Fruit fly (Drosophila melanogaster) whole organism, pupa: ENCODE results near the gene CG42728.

Experiments used
- CG10348 ChIP-seq: fragments of 200-800 bp; sonication (Bioruptor generic); IDR thresholded peaks from 2 replicates; pipeline ENCODE4 v1.3.6; 2022; ENCODE audit warnings: missing biosample characterization, missing genetic modification characterization
- CG12605 ChIP-seq: fragments of 200-800 bp; sonication (Bioruptor generic); IDR thresholded peaks from 2 replicates; pipeline ENCODE4 v1.3.6; 2022; ENCODE audit warnings: missing biosample characterization, missing genetic modification characterization
- CG13204 ChIP-seq: fragments of 200-800 bp; sonication (Bioruptor generic); optimal IDR thresholded peaks from 2 replicates; lab custom pipeline; 2018; ENCODE audit warnings: missing biosample characterization, mild to moderate bottlenecking, missing genetic modification characterization, moderate library complexity
- CG14655 ChIP-seq: fragments of 200-800 bp; sonication (Bioruptor generic); optimal IDR thresholded peaks from 3 replicates; lab custom pipeline; 2017; ENCODE audit warnings: mild to moderate bottlenecking, missing biosample characterization, missing genetic modification reagents, missing genetic modification characterization
- CG15710 ChIP-seq: fragments of 200-800 bp; sonication (Bioruptor generic); optimal IDR thresholded peaks from 2 replicates; lab custom pipeline; 2018; ENCODE audit warnings: missing biosample characterization, mild to moderate bottlenecking, missing genetic modification characterization, moderate library complexity
- CG17806 ChIP-seq: fragments of 200-800 bp; sonication (Bioruptor generic); optimal IDR thresholded peaks from 2 replicates; lab custom pipeline; 2018; ENCODE audit warnings: missing biosample characterization, mild to moderate bottlenecking, missing genetic modification characterization, moderate library complexity
- CG32121 ChIP-seq: fragments of 200-800 bp; sonication (Bioruptor generic); IDR thresholded peaks from 2 replicates; pipeline ENCODE4 v1.3.6; 2022; ENCODE audit warnings: missing biosample characterization, missing genetic modification characterization
- CG34367 ChIP-seq: fragments of 200-800 bp; sonication (Bioruptor generic); optimal IDR thresholded peaks from 2 replicates; lab custom pipeline; 2018; ENCODE audit warnings: missing biosample characterization, mild to moderate bottlenecking, missing genetic modification characterization
- CG4496 ChIP-seq: fragments of 200-800 bp; sonication (Bioruptor generic); IDR thresholded peaks from 3 replicates; pipeline ENCODE4 v1.3.6; 2022; ENCODE audit warnings: missing biosample characterization, missing genetic modification characterization
- CG8159 ChIP-seq: fragments of 200-800 bp; sonication (Bioruptor generic); optimal IDR thresholded peaks from 3 replicates; lab custom pipeline; 2018; ENCODE audit warnings: missing biosample characterization, mild to moderate bottlenecking, missing genetic modification characterization, moderate library complexity
- CG8301 ChIP-seq: fragments of 200-800 bp; sonication (Bioruptor generic); optimal IDR thresholded peaks from 2 replicates; lab custom pipeline; 2018; ENCODE audit warnings: missing biosample characterization, mild to moderate bottlenecking, missing genetic modification characterization
- CG9948 ChIP-seq: fragments of 200-800 bp; sonication (Bioruptor generic); optimal IDR thresholded peaks from 2 replicates; lab custom pipeline; 2018; ENCODE audit warnings: missing biosample characterization, mild to moderate bottlenecking, missing genetic modification characterization, moderate library complexity
- D1 ChIP-seq: fragments of 200-800 bp; sonication (Bioruptor generic); optimal IDR thresholded peaks from 2 replicates; lab custom pipeline; 2018; ENCODE audit warnings: missing biosample characterization, mild to moderate bottlenecking, missing genetic modification characterization, moderate library complexity
- EcR ChIP-seq: fragments of 200-800 bp; sonication (Bioruptor generic); optimal IDR thresholded peaks from 3 replicates; lab custom pipeline; 2019; ENCODE audit warnings: missing biosample characterization, missing genetic modification characterization, mild to moderate bottlenecking, moderate library complexity, missing genetic modification reagents
- Ets98B ChIP-seq: fragments of 200-800 bp; sonication (Bioruptor generic); IDR thresholded peaks from 2 replicates; pipeline ENCODE4 v1.3.6; 2022; ENCODE audit warnings: missing biosample characterization, missing genetic modification characterization
- Pif1A ChIP-seq: fragments of 200-800 bp; sonication (Bioruptor generic); optimal IDR thresholded peaks from 3 replicates; lab custom pipeline; 2016; ENCODE audit warnings: missing biosample characterization, missing genetic modification characterization
- Pif1B ChIP-seq: fragments of 200-800 bp; sonication (Bioruptor generic); optimal IDR thresholded peaks from 3 replicates; lab custom pipeline; 2016; ENCODE audit warnings: missing biosample characterization, missing genetic modification characterization
- Snoo ChIP-seq: fragments of 200-800 bp; sonication (Bioruptor generic); optimal IDR thresholded peaks from 3 replicates; lab custom pipeline; 2017; ENCODE audit warnings: missing biosample characterization, mild to moderate bottlenecking, missing genetic modification characterization, inconsistent platforms
- fd96Ca ChIP-seq: fragments of 200-800 bp; sonication (Bioruptor generic); IDR thresholded peaks from 3 replicates; pipeline ENCODE4 v1.3.6; 2022; ENCODE audit warnings: missing biosample characterization, missing genetic modification characterization
- gl ChIP-seq: fragments of 200-800 bp; sonication (Bioruptor generic); optimal IDR thresholded peaks from 2 replicates; lab custom pipeline; 2018; ENCODE audit warnings: missing biosample characterization, mild to moderate bottlenecking, missing genetic modification characterization
- rn ChIP-seq: fragments of 200-800 bp; sonication (Bioruptor generic); IDR thresholded peaks from 2 replicates; pipeline ENCODE4 v1.3.6; 2022; ENCODE audit warnings: missing biosample characterization, missing genetic modification characterization

Gene CG42728

DNA sequence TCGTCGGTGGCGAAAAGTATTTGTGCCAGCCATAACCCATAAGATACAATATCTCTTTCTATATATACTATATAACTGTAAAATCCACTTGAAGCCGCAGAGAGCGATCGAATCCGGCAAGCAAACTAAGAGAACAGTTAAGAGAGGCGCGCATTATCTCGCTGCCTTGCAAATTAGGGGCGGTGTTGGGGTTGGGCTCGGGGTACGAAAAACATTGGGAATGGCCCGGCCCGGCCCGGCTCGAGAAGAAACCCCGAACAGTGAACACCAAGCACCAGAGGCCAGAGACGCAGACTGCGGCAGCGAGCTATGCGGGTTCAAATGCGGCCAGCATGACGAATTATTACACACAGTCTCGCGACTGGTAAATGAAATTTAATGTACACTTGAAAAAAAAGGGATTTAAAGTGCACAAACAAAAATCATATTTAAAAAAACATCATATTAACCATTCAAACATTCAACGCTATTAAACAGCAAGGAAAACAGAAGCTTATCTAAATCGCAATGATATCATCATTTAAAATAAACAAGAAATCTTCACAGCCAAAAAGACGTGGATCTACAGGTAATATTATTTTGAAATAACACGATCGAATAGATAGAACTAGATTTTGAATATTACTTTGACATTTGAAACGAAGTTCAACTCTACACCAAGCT is 4.5 kb upstream of the CG42728 start:
- TF ChIP-seq CG8159 (tag; lab: Kevin White, UChicago) = peak; percentile 63
- TF ChIP-seq CG34367 (tag; lab: Kevin White, UChicago) = no peak
- TF ChIP-seq CG15710 (tag; lab: Kevin White, UChicago) = peak; percentile 9
- TF ChIP-seq CG4496 (GFP tag; lab: Robert Waterston, UW) = peak; percentile 90
- TF ChIP-seq CG13204 (GFP tag; lab: Kevin White, UChicago) = no peak
- TF ChIP-seq CG9948 (tag; lab: Kevin White, UChicago) = peak; percentile 45
- TF ChIP-seq Snoo (tag; lab: Kevin White, UChicago) = peak; percentile 3
- TF ChIP-seq Pif1A = no peak
- peak; percentile 51; the same call in 2 of the 3 replicates for TF ChIP-seq fd96Ca (GFP tag; lab: Robert Waterston, UW)
- peak; percentile 40 for TF ChIP-seq CG12605 (GFP tag; lab: Robert Waterston, UW)
- TF ChIP-seq D1 (tag; lab: Kevin White, UChicago) = no peak
- peak; percentile 79 for TF ChIP-seq CG14655 (GFP tag; lab: Kevin White, UChicago)
- TF ChIP-seq gl = no peak
- 0 out of 2 replicates have a peak, but pooled peaks have one; percentile 31 for TF ChIP-seq rn (GFP tag; lab: Robert Waterston, UW)
- peak; percentile 50; the same call in 1 of the 2 replicates for TF ChIP-seq CG32121 (GFP tag; lab: Robert Waterston, UW)
- peak; percentile 60 for TF ChIP-seq CG8301
- TF ChIP-seq CG10348 (GFP tag; lab: Robert Waterston, UW) = 0 out of 2 replicates have a peak, but pooled peaks have one; percentile 6
- TF ChIP-seq CG17806 = peak; percentile 4
- peak; percentile 64; the same call in 1 of the 2 replicates for TF ChIP-seq Ets98B (GFP tag; lab: Robert Waterston, UW)
- TF ChIP-seq Pif1B = no peak
- TF ChIP-seq EcR (GFP tag; lab: Kevin White, UChicago) = peak; percentile 73

DNA sequence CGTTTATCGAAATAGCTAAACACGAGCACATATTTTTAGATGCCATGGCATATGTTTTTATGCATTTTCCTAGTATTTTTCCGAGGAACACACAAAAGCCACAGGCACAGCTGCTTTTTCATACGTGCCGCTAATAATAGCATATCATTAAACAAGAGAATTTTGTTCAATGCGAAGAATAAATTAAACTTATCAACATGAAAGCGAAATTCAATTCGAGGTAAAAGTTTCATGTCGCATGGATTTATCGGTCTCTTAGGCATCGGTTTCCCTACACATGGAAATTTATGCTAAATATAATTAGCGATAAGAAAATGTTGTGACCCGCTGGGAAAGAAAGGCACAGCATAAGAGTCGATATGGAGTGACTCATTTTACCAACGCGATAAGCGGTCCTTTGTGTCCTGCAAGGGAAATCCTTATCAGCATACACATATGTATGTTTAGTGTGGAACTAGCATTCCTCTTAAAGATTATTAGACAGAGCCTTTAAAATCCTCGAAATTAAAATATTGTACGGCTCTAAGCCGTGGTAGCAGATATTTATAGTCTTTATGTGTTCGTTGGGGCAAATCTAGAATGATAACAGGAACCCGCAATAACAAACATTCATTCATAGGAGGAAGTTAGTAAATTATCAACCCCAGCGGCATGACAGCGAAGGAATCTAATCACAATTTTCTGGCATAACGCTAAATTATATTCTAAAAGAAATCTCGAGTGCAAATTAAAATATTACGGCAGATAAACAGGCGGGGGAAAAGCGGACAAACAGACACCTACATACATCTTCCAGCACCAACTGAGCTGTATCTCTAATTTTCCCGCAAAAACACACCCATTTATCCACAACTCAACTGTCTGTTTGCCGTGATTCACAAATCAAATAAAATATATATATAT is 3.7 kb upstream of the CG42728 start, which contains the start of gene CG43248:
Gene CG43248 (minus strand): TSS at position 51 of the 903 bp plus-strand sequence.
- no peak for TF ChIP-seq Pif1B
- no peak for TF ChIP-seq Ets98B (GFP tag; lab: Robert Waterston, UW)
- TF ChIP-seq CG9948 (tag; lab: Kevin White, UChicago) = no peak
- TF ChIP-seq rn (GFP tag; lab: Robert Waterston, UW) = no peak
- TF ChIP-seq EcR (GFP tag; lab: Kevin White, UChicago) = no peak
- no peak for TF ChIP-seq CG4496 (GFP tag; lab: Robert Waterston, UW)
- no peak for TF ChIP-seq CG32121 (GFP tag; lab: Robert Waterston, UW)
- no peak for TF ChIP-seq CG17806
- TF ChIP-seq CG10348 (GFP tag; lab: Robert Waterston, UW) = no peak
- TF ChIP-seq CG15710 (tag; lab: Kevin White, UChicago) = no peak
- no peak for TF ChIP-seq CG8159 (tag; lab: Kevin White, UChicago)

DNA sequence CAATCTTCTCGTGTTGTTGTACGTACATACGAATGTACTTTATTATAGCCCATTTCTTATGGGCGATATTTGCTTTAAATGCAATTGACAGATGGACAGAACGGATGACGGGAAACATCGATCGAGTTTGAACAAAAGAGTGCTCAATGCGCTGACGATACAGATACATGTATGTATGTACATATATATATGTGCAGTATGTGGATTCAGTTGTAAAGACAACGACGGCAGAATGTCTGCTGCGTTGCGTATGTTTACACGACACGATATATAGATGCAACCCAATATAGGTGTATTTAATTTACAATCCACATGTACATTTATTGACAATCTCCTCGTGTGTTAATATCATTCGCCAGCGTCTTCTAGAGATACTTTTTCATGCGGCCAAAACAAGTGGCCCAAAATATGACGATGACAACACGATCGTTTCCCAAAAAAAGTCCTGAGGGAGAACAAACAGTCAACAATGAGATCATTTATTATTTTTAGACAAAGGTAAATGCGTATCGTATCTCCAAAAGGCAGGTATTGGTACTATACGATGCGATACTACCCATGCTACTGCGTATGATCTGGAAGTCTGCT is 2.7 kb upstream of the CG42728 start:
- TF ChIP-seq CG14655 (GFP tag; lab: Kevin White, UChicago) (no peak), CG12605 (GFP tag; lab: Robert Waterston, UW) (no peak), Pif1B (no peak), CG10348 (GFP tag; lab: Robert Waterston, UW) (no peak), Pif1A (no peak), EcR (GFP tag; lab: Kevin White, UChicago) (peak; percentile 23), CG34367 (tag; lab: Kevin White, UChicago) (no peak), gl (peak; percentile 30)

DNA sequence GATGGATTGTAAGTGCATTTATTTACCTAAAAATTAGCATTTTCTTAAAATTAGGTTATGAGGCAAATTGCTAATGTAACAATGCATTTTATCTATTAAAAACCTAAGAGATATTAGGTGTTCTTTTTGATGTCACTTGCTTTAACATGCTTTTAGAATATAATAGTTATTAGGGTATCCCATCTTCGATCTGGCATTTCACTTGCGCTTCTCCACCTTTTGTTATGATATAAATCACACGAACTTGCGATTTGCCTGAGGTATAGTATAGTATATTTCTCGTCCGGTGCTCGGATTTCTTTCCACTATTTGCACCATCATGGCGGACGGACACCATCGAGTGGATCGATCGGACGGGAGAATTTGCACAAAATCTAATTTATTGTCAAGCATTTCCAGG is 2.1 kb upstream of the CG42728 start:
- TF ChIP-seq Pif1B = no peak
- no peak for TF ChIP-seq Pif1A
- no peak for TF ChIP-seq CG9948 (tag; lab: Kevin White, UChicago)
- no peak for TF ChIP-seq CG34367 (tag; lab: Kevin White, UChicago)
- no peak for TF ChIP-seq D1 (tag; lab: Kevin White, UChicago)
- TF ChIP-seq CG8159 (tag; lab: Kevin White, UChicago) = no peak
- no peak for TF ChIP-seq CG14655 (GFP tag; lab: Kevin White, UChicago)
- TF ChIP-seq EcR (GFP tag; lab: Kevin White, UChicago) = no peak
- no peak for TF ChIP-seq gl
- no peak for TF ChIP-seq CG12605 (GFP tag; lab: Robert Waterston, UW)
- TF ChIP-seq Ets98B (GFP tag; lab: Robert Waterston, UW) = no peak
- TF ChIP-seq rn (GFP tag; lab: Robert Waterston, UW) = no peak
- TF ChIP-seq fd96Ca (GFP tag; lab: Robert Waterston, UW) = no peak
- TF ChIP-seq CG13204 (GFP tag; lab: Kevin White, UChicago) = no peak
- TF ChIP-seq CG4496 (GFP tag; lab: Robert Waterston, UW) = no peak
- no peak for TF ChIP-seq CG17806
- TF ChIP-seq Snoo (tag; lab: Kevin White, UChicago) = no peak

DNA sequence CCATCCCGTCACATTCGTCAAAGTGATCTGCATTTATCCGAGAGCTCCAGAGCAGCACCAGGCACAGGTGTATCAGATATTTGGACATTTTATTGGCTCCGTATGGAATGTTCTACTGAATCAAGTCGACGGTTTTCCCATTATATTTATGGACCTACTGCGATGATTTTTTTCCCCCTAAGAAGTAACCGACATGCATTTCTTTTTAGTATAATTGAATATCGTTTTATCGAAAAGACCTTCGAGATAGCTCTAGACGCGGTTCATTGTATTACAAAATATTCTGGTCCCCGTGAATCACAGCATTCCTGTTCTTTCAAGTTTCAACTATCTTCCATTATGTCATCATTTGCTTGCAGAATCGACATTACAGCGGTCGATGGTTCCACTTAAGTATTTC is 1.1 kb upstream of the CG42728 start, which contains the start of gene obst-H:
Gene obst-H (minus strand): TSS at position 101 of the 400 bp plus-strand sequence.
- TF ChIP-seq rn (GFP tag; lab: Robert Waterston, UW) = no peak
- no peak for TF ChIP-seq CG4496 (GFP tag; lab: Robert Waterston, UW)
- no peak for TF ChIP-seq Pif1B
- no peak for TF ChIP-seq D1 (tag; lab: Kevin White, UChicago)
- no peak for TF ChIP-seq CG8159 (tag; lab: Kevin White, UChicago)
- no peak for TF ChIP-seq gl
- no peak for TF ChIP-seq Snoo (tag; lab: Kevin White, UChicago)
- TF ChIP-seq CG8301 = no peak
- TF ChIP-seq CG15710 (tag; lab: Kevin White, UChicago) = no peak
- TF ChIP-seq CG13204 (GFP tag; lab: Kevin White, UChicago) = no peak
- TF ChIP-seq CG32121 (GFP tag; lab: Robert Waterston, UW) = no peak
- TF ChIP-seq EcR (GFP tag; lab: Kevin White, UChicago) = no peak
- TF ChIP-seq CG12605 (GFP tag; lab: Robert Waterston, UW) = no peak
- no peak for TF ChIP-seq Ets98B (GFP tag; lab: Robert Waterston, UW)
- TF ChIP-seq CG34367 (tag; lab: Kevin White, UChicago) = no peak
- no peak for TF ChIP-seq Pif1A
- no peak for TF ChIP-seq CG17806
- no peak for TF ChIP-seq CG14655 (GFP tag; lab: Kevin White, UChicago)
- TF ChIP-seq, all 21 proteins: peak for 0
